Fruit fly (Drosophila melanogaster) whole organism: Measurements from ENCODE around the gene abd-A.

Source experiments
- CG8478 ChIP-seq: fragments of >200 bp; optimal IDR thresholded peaks from 2 replicates; lab custom pipeline; 2018; ENCODE audit warnings: inconsistent platforms
- EcR ChIP-seq, 2 experiments: fragments of >200 bp; optimal IDR thresholded peaks; 2 replicates each; lab custom pipeline; 2017; ENCODE audit warnings: missing biosample characterization in 2 of 2, missing genetic modification characterization in 2 of 2, missing genetic modification reagents in 2 of 2
- pan ChIP-seq: fragments of >200 bp; optimal IDR thresholded peaks from 2 replicates; lab custom pipeline; 2017
- psq ChIP-seq: fragments of >200 bp; optimal IDR thresholded peaks from 2 replicates; lab custom pipeline; 2017
- usp ChIP-seq: fragments of >200 bp; optimal IDR thresholded peaks from 2 replicates; lab custom pipeline; 2017; ENCODE audit warnings: missing biosample characterization, missing genetic modification characterization, mixed read lengths

- TF ChIP-seq pan (no peak), EcR (GFP tag; optimal IDR thresholded peaks at IDR 0.05; lab: Kevin White, UChicago) (no peak), CG8478 (lab: Kevin White, UChicago) (no peak), psq (lab: Kevin White, UChicago) (no peak), usp (GFP tag; lab: Kevin White, UChicago) (no peak)
Measured at dm6 chr3R:16788011-16788410, 41.8 kb downstream of the abd-A start, which contains the start of gene Glut3.
